Fruit fly (Drosophila melanogaster): Measurements from ENCODE around the gene CG17919.
A peak's percentile ranks its signal among the peaks of the same experiment; 100 is the strongest.

The CG17919 gene

DNA sequence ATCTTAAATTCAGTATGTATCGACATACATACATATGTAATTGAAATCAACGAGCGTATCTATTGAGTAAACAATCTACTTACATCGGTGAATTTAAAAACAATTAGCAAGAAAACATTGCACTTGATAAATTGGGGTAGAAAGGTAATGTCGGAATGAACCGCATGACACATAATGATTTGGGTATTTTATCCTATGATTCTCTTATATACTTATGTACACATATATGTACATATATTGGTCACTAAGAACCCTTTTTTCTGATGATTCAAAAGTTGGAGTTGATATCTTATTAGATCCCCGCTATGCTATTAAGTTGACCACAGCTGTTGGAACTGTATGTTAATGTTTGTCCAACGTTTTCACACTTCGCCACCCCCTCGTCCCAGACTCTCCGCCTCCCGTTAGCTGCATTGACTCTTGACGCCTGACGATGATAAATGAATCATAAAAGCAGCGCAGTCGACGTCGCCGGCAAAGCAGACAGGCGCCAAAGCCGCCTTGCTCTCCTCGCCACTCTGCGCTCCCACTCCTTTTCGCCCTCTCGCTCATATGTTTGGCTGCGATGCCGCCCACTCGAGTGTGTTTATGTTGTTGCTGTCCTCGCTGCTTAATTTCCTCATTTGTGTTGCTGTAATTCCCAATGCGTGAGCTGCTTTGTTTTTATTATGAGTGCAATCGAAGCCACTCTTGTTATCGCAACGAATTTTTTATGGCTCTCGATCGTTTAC, 9.2 kb downstream of the CG17919 start (continued):
- peak; percentile 7 for TF ChIP-seq CG9727 (GFP tag; optimal IDR thresholded peaks at IDR 0.05)
- TF ChIP-seq chinmo (GFP tag; IDR thresholded peaks at IDR 0.05; ENCODE audit: partially characterized antibody): peak; percentile 76; the same call in 1 of the 4 replicates
- TF ChIP-seq CG10979 (tag; optimal IDR thresholded peaks at IDR 0.05): peak; percentile 38
- TF ChIP-seq CG10209 (GFP tag; optimal IDR thresholded peaks at IDR 0.05): peak; percentile 40
- TF ChIP-seq CG6175 (GFP tag; IDR thresholded peaks at IDR 0.05): no peak
- TF ChIP-seq CG9876 (GFP tag; optimal IDR thresholded peaks at IDR 0.05): no peak
- TF ChIP-seq CG6854 (GFP tag; optimal IDR thresholded peaks at IDR 0.05): no peak
- 0 out of 3 replicates have a peak, but pooled peaks have one; percentile 19 for TF ChIP-seq CG11695 (GFP tag; IDR thresholded peaks at IDR 0.05)
- no peak for TF ChIP-seq mld (GFP tag; IDR thresholded peaks at IDR 0.05; ENCODE audit: partially characterized antibody)
- TF ChIP-seq Ravus (GFP tag; IDR thresholded peaks at IDR 0.05): no peak
- TF ChIP-seq Drgx (GFP tag; IDR thresholded peaks at IDR 0.05): no peak
- no peak for TF ChIP-seq Rfx (GFP tag; IDR thresholded peaks at IDR 0.05)
- TF ChIP-seq h (optimal IDR thresholded peaks at IDR 0.05): no peak
- TF ChIP-seq peb (GFP tag; IDR thresholded peaks at IDR 0.05): no peak
- TF ChIP-seq esg (GFP tag; conservative IDR thresholded peaks at IDR 0.05): no peak
- TF ChIP-seq E2f2 (GFP tag; IDR thresholded peaks at IDR 0.05): no peak
- TF ChIP-seq Dip3 (GFP tag; optimal IDR thresholded peaks at IDR 0.05): no peak
- TF ChIP-seq CG6272 (GFP tag; IDR thresholded peaks at IDR 0.05): no peak
- no peak for TF ChIP-seq Poxn (GFP tag; IDR thresholded peaks at IDR 0.05)
- no peak for TF ChIP-seq Eip74EF (GFP tag; optimal IDR thresholded peaks at IDR 0.05)
- TF ChIP-seq CG15269 (tag; optimal IDR thresholded peaks at IDR 0.05): peak; percentile 44
- peak; percentile 25 for TF ChIP-seq CG8281 (tag; optimal IDR thresholded peaks at IDR 0.05)
- TF ChIP-seq CG9797 (GFP tag; optimal IDR thresholded peaks at IDR 0.05): no peak
- no peak for TF ChIP-seq gcm (GFP tag; optimal IDR thresholded peaks at IDR 0.05)
- 0 out of 2 replicates have a peak, but pooled peaks have one; percentile 14 for TF ChIP-seq Bgb (GFP tag; IDR thresholded peaks at IDR 0.05; ENCODE audit: partially characterized antibody)
- TF ChIP-seq bbx (GFP tag; IDR thresholded peaks at IDR 0.05; ENCODE audit: partially characterized antibody): no peak
- no peak for TF ChIP-seq Hand (GFP tag; optimal IDR thresholded peaks at IDR 0.05)
- TF ChIP-seq da (GFP tag; optimal IDR thresholded peaks at IDR 0.05): no peak
- TF ChIP-seq TFAM (GFP tag; optimal IDR thresholded peaks at IDR 0.05): no peak
- no peak for TF ChIP-seq aop (GFP tag; IDR thresholded peaks at IDR 0.05)
- TF ChIP-seq pnt (GFP tag; optimal IDR thresholded peaks at IDR 0.05): no peak
- TF ChIP-seq D19A (tag; optimal IDR thresholded peaks at IDR 0.05): peak; percentile 1
- TF ChIP-seq CG3163 (GFP tag; optimal IDR thresholded peaks at IDR 0.05): no peak
- TF ChIP-seq CG7786 (GFP tag; optimal IDR thresholded peaks at IDR 0.05): no peak
- TF ChIP-seq CG14860 (GFP tag; IDR thresholded peaks at IDR 0.05; ENCODE audit: partially characterized antibody): no peak
- TF ChIP-seq B-H2 (GFP tag; optimal IDR thresholded peaks at IDR 0.05): no peak
- TF ChIP-seq gfzf (GFP tag; optimal IDR thresholded peaks at IDR 0.05): no peak
- no peak for TF ChIP-seq pita (GFP tag; optimal IDR thresholded peaks at IDR 0.05)
- 0 out of 2 replicates have a peak, but pooled peaks have one; percentile 12 for TF ChIP-seq Ptx1 (GFP tag; IDR thresholded peaks at IDR 0.05)
- no peak for TF ChIP-seq CG8290 (GFP tag; optimal IDR thresholded peaks at IDR 0.05)
- TF ChIP-seq CG8290 (tag; optimal IDR thresholded peaks at IDR 0.05): no peak
- TF ChIP-seq HHEX (GFP tag; optimal IDR thresholded peaks at IDR 0.05): peak; percentile 20
- no peak for TF ChIP-seq CG18764 (GFP tag; optimal IDR thresholded peaks at IDR 0.05)
- TF ChIP-seq CG4820 (GFP tag; optimal IDR thresholded peaks at IDR 0.05): peak; percentile 45
- no peak for TF ChIP-seq toy (GFP tag; IDR thresholded peaks at IDR 0.05)
- no peak for TF ChIP-seq caup (GFP tag; optimal IDR thresholded peaks at IDR 0.05; ENCODE audit: severe bottlenecking)
- no peak for TF ChIP-seq tio (GFP tag; optimal IDR thresholded peaks at IDR 0.05)
- TF ChIP-seq CG3838 (GFP tag; optimal IDR thresholded peaks at IDR 0.05): no peak
- TF ChIP-seq ara (GFP tag; IDR thresholded peaks at IDR 0.05): no peak
- no peak for TF ChIP-seq vnd (GFP tag; IDR thresholded peaks at IDR 0.05; ENCODE audit: partially characterized antibody)

Data from whole organism, embryonic.